Worm (Caenorhabditis elegans): ENCODE results near the gene idpa-3.

idpa-3 gene

ce11 chrX:10333301-10333854, 2.9 kb upstream of the idpa-3 start, which contains the start of gene R07E3.4 (continued):
- no peak for TF ChIP-seq alr-1 (tag; optimal IDR thresholded peaks at IDR 0.05)
- TF ChIP-seq mab-5 (tag; optimal IDR thresholded peaks at IDR 0.05): no peak
- TF ChIP-seq nhr-237 (tag; optimal IDR thresholded peaks at IDR 0.05): no peak
- no peak for TF ChIP-seq nhr-23 (tag; optimal IDR thresholded peaks at IDR 0.05)
- no peak for TF ChIP-seq ceh-82 (tag; optimal IDR thresholded peaks at IDR 0.05)
- TF ChIP-seq nhr-10 (tag; optimal IDR thresholded peaks at IDR 0.05): no peak

- TF ChIP-seq F13H6.1 (tag; optimal IDR thresholded peaks at IDR 0.05) (no peak), R02D3.7 (tag; optimal IDR thresholded peaks at IDR 0.05) (no peak), aly-2 (tag; optimal IDR thresholded peaks at IDR 0.05) (no peak), Y55F3AM.14 (GFP tag; optimal IDR thresholded peaks at IDR 0.05) (no peak), elt-1 (tag; optimal IDR thresholded peaks at IDR 0.05) (no peak), crh-2 (tag; optimal IDR thresholded peaks at IDR 0.05) (no peak), unc-55 (GFP tag; optimal IDR thresholded peaks at IDR 0.05) (no peak), snpc-4 (tag; optimal IDR thresholded peaks at IDR 0.05) (no peak), nhr-10 (tag; optimal IDR thresholded peaks at IDR 0.05) (no peak), nhr-77 (tag; optimal IDR thresholded peaks at IDR 0.05) (no peak), ztf-1 (GFP tag; conservative IDR thresholded peaks at IDR 0.05) (no peak), mab-5 (tag; optimal IDR thresholded peaks at IDR 0.05) (no peak)
Measured at ce11 chrX:10336592-10336991, 354 bp downstream of the idpa-3 start.

- no peak for TF ChIP-seq unc-62 (GFP tag; optimal IDR thresholded peaks at IDR 0.05)
- TF ChIP-seq nhr-129 (tag; optimal IDR thresholded peaks at IDR 0.05): no peak
- TF ChIP-seq R02D3.7 (tag; optimal IDR thresholded peaks at IDR 0.05): no peak
- TF ChIP-seq Y55F3AM.14 (GFP tag; optimal IDR thresholded peaks at IDR 0.05): no peak
- no peak for TF ChIP-seq crh-2 (tag; optimal IDR thresholded peaks at IDR 0.05)
- TF ChIP-seq alr-1 (tag; optimal IDR thresholded peaks at IDR 0.05): no peak
- TF ChIP-seq blmp-1 (tag; optimal IDR thresholded peaks at IDR 0.05; ENCODE audit: insufficient read depth): no peak
- no peak for TF ChIP-seq unc-39 (tag; optimal IDR thresholded peaks at IDR 0.05)
- no peak for TF ChIP-seq gmeb-1 (tag; optimal IDR thresholded peaks at IDR 0.05)
- TF ChIP-seq lin-11 (tag; optimal IDR thresholded peaks at IDR 0.05): no peak
- no peak for TF ChIP-seq ceh-82 (tag; optimal IDR thresholded peaks at IDR 0.05)
- TF ChIP-seq mbf-1 (tag; optimal IDR thresholded peaks at IDR 0.05): no peak
- TF ChIP-seq sma-3 (GFP tag; optimal IDR thresholded peaks at IDR 0.05): no peak
- no peak for TF ChIP-seq snpc-4 (tag; optimal IDR thresholded peaks at IDR 0.05)
- TF ChIP-seq ZK546.5 (tag; optimal IDR thresholded peaks at IDR 0.05): no peak
- TF ChIP-seq nhr-6 (tag; optimal IDR thresholded peaks at IDR 0.05): no peak
- no peak for TF ChIP-seq ztf-4 (tag; optimal IDR thresholded peaks at IDR 0.05)
- TF ChIP-seq ztf-1 (GFP tag; conservative IDR thresholded peaks at IDR 0.05): no peak
- TF ChIP-seq nhr-10 (tag; optimal IDR thresholded peaks at IDR 0.05): no peak
- TF ChIP-seq fos-1 (tag; optimal IDR thresholded peaks at IDR 0.05): no peak
Measured at ce11 chrX:10338100-10338499, 1.9 kb downstream of the idpa-3 start, which contains the start of gene cut-5. Gene cut-5 (minus strand): TSS chrX:10338200.

- TF ChIP-seq sma-9 (GFP tag; optimal IDR thresholded peaks at IDR 0.05) (peak; percentile 7), sma-9 (tag; optimal IDR thresholded peaks at IDR 0.05) (no peak), sma-3 (GFP tag; optimal IDR thresholded peaks at IDR 0.05) (no peak), ztf-1 (GFP tag; conservative IDR thresholded peaks at IDR 0.05) (no peak), nhr-21 (tag; optimal IDR thresholded peaks at IDR 0.05) (no peak), lin-39 (tag; optimal IDR thresholded peaks at IDR 0.05) (no peak), mab-5 (tag; optimal IDR thresholded peaks at IDR 0.05) (no peak), lsy-2 (tag; optimal IDR thresholded peaks at IDR 0.05) (no peak), nhr-25 (tag; optimal IDR thresholded peaks at IDR 0.05) (no peak), ama-1 (optimal IDR thresholded peaks at IDR 0.05) (no peak), lin-11 (tag; optimal IDR thresholded peaks at IDR 0.05) (no peak), lin-13 (GFP tag; optimal IDR thresholded peaks at IDR 0.05) (no peak), nhr-77 (tag; optimal IDR thresholded peaks at IDR 0.05) (no peak), ztf-11 (tag; optimal IDR thresholded peaks at IDR 0.05) (no peak), aly-2 (tag; optimal IDR thresholded peaks at IDR 0.05) (no peak), nhr-12 (tag; optimal IDR thresholded peaks at IDR 0.05) (no peak), nhr-129 (tag; optimal IDR thresholded peaks at IDR 0.05) (peak; percentile 35), nhr-11 (tag; optimal IDR thresholded peaks at IDR 0.05) (no peak), crh-2 (tag; optimal IDR thresholded peaks at IDR 0.05) (peak; percentile 39), unc-62 (GFP tag; optimal IDR thresholded peaks at IDR 0.05) (no peak)
Measured at ce11 chrX:10338761-10339160, 2.5 kb downstream of the idpa-3 start.

Data from whole organism, L2 larva.